Worm (Caenorhabditis elegans) whole organism, L4 larva: ENCODE measurements around the gene T06E4.21.

Experiments used
- F26F4.8 ChIP-seq: fragments of 200-800 bp; sonication (Bioruptor generic); conservative IDR thresholded peaks from 2 replicates; pipeline ENCODE4 v1.3.6; 2022; ENCODE audit warnings: missing genetic modification characterization, missing compliant biosample characterization
- F44E2.7 ChIP-seq: fragments of 200-800 bp; sonication (Bioruptor generic); IDR thresholded peaks from 2 replicates; pipeline ENCODE4 v2.1.2; 2022; ENCODE audit warnings: missing genetic modification characterization, missing compliant biosample characterization
- R02D3.7 ChIP-seq: fragments of 150-350 bp; sonication (generic microtip); optimal IDR thresholded peaks from 3 replicates; lab custom pipeline; 2014; ENCODE audit warnings: missing biosample characterization, missing genetic modification characterization
- Y48G9A.11 ChIP-seq: fragments of 200-800 bp; sonication (Bioruptor generic); IDR thresholded peaks from 2 replicates; pipeline ENCODE4 v1.3.6; 2022; ENCODE audit warnings: missing genetic modification reagents, missing genetic modification characterization, missing compliant biosample characterization
- ceh-44 ChIP-seq: fragments of 200-800 bp; sonication (Bioruptor generic); IDR thresholded peaks from 2 replicates; pipeline ENCODE4 v1.3.6; 2022; ENCODE audit warnings: missing genetic modification reagents, missing genetic modification characterization, missing compliant biosample characterization
- ces-1 ChIP-seq: fragments of 150-350 bp; sonication (generic microtip); optimal IDR thresholded peaks from 4 replicates; lab custom pipeline; 2014; ENCODE audit warnings: missing biosample characterization, missing genetic modification reagents, missing genetic modification characterization
- cey-2 ChIP-seq: sonication (generic microtip); optimal IDR thresholded peaks from 3 replicates; lab custom pipeline; 2017; ENCODE audit warnings: missing genetic modification characterization, mild to moderate bottlenecking, missing compliant biosample characterization, antibody characterized with exemption, borderline replicate concordance; ENCODE audit not compliant: insufficient read depth
- ctbp-1 ChIP-seq: fragments of 200-800 bp; sonication (Bioruptor generic); IDR thresholded peaks from 2 replicates; pipeline ENCODE4 v1.3.6; 2022; ENCODE audit warnings: missing genetic modification reagents, missing genetic modification characterization, missing compliant biosample characterization
- dmd-8 ChIP-seq: fragments of 200-800 bp; sonication (Bioruptor generic); IDR thresholded peaks from 2 replicates; pipeline ENCODE4 v1.3.6; 2022; ENCODE audit warnings: missing genetic modification characterization, missing compliant biosample characterization
- dmd-9 ChIP-seq: fragments of 200-800 bp; sonication (Bioruptor generic); IDR thresholded peaks from 2 replicates; pipeline ENCODE4 v1.3.6; 2022; ENCODE audit warnings: missing genetic modification reagents, missing genetic modification characterization, missing compliant biosample characterization
- egl-27 ChIP-seq: sonication (generic microtip); optimal IDR thresholded peaks from 3 replicates; lab custom pipeline; 2017; ENCODE audit warnings: missing biosample characterization, missing genetic modification reagents, missing genetic modification characterization
- egl-43 ChIP-seq: fragments of 200-800 bp; sonication (Bioruptor generic); IDR thresholded peaks from 2 replicates; pipeline ENCODE4 v1.3.6; 2022; ENCODE audit warnings: missing genetic modification reagents, missing genetic modification characterization, missing compliant biosample characterization
- hif-1 ChIP-seq, 2 experiments: sonication (generic microtip); optimal IDR thresholded peaks; 2 replicates each; lab custom pipeline; 2016 to 2017; ENCODE audit warnings: missing compliant biosample characterization in 2 of 2, missing genetic modification characterization in 2 of 2, missing genetic modification reagents in 2 of 2, missing genotype in 2 of 2, mild to moderate bottlenecking in 1 of 2
- hlh-30 ChIP-seq: sonication (generic microtip); optimal IDR thresholded peaks from 2 replicates; lab custom pipeline; 2017; ENCODE audit warnings: antibody characterized with exemption, mild to moderate bottlenecking, missing genetic modification characterization, missing compliant biosample characterization; ENCODE audit not compliant: insufficient read depth
- lim-7 ChIP-seq: fragments of 200-800 bp; sonication (Bioruptor generic); IDR thresholded peaks from 2 replicates; pipeline ENCODE4 v1.3.6; 2022; ENCODE audit warnings: missing genetic modification characterization, missing compliant biosample characterization
- lin-1 ChIP-seq: fragments of 200-800 bp; sonication (Bioruptor generic); IDR thresholded peaks from 2 replicates; pipeline ENCODE4 v1.3.6; 2022; ENCODE audit warnings: missing genetic modification reagents, missing genetic modification characterization, missing compliant biosample characterization
- lin-15B ChIP-seq: fragments of 150-350 bp; sonication (generic microtip); optimal IDR thresholded peaks from 3 replicates; lab custom pipeline; 2014; ENCODE audit warnings: missing biosample characterization, missing genetic modification characterization
- lin-38 ChIP-seq: fragments of 200-800 bp; sonication (Bioruptor generic); IDR thresholded peaks from 2 replicates; pipeline ENCODE4 v1.3.6; 2022; ENCODE audit warnings: missing genetic modification reagents, missing genetic modification characterization, missing compliant biosample characterization
- lin-39 ChIP-seq: fragments of 150-350 bp; optimal IDR thresholded peaks from 2 replicates; lab custom pipeline; 2014; ENCODE audit warnings: missing biosample characterization, missing genetic modification reagents, missing genetic modification characterization
- lir-3 ChIP-seq: sonication (generic microtip); optimal IDR thresholded peaks from 2 replicates; lab custom pipeline; 2016; ENCODE audit warnings: mild to moderate bottlenecking, missing genetic modification characterization, missing compliant biosample characterization
- lsy-2 ChIP-seq, 2 experiments: fragments of 150-350 bp in 1 of 2; sonication (generic microtip) in 1 of 2; optimal IDR thresholded peaks; 2 replicates each; lab custom pipeline; 2014 to 2017; ENCODE audit warnings: missing biosample characterization in 2 of 2, missing genetic modification characterization in 2 of 2
- madf-5 ChIP-seq, 2 experiments: fragments of 200-800 bp; sonication (Bioruptor generic); IDR thresholded peaks; 2 replicates each; pipeline ENCODE4 v1.3.6; 2022; ENCODE audit warnings: missing compliant biosample characterization in 2 of 2, missing genetic modification characterization in 2 of 2
- mxl-2 ChIP-seq: fragments of 200-800 bp; sonication (Bioruptor generic); conservative IDR thresholded peaks from 2 replicates; pipeline ENCODE4 v1.3.6; 2022; ENCODE audit warnings: missing genetic modification reagents, missing genetic modification characterization, missing compliant biosample characterization
- nhr-10 ChIP-seq: fragments of 150-350 bp; optimal IDR thresholded peaks from 2 replicates; lab custom pipeline; 2014; ENCODE audit warnings: missing biosample characterization, missing genetic modification characterization
- nhr-41 ChIP-seq: fragments of 200-800 bp; sonication (Bioruptor generic); IDR thresholded peaks from 2 replicates; pipeline ENCODE4 v1.3.6; 2022; ENCODE audit warnings: missing genetic modification reagents, missing genetic modification characterization, missing compliant biosample characterization
- nhr-6 ChIP-seq: fragments of 150-350 bp; optimal IDR thresholded peaks from 2 replicates; lab custom pipeline; 2014; ENCODE audit warnings: missing biosample characterization, missing genetic modification characterization
- pha-4 ChIP-seq, 2 experiments: fragments of 150-350 bp in 1 of 2; fragments of 200-800 bp in 1 of 2; sonication (Bioruptor generic) in 1 of 2; IDR thresholded peaks in 1 of 2; optimal IDR thresholded peaks in 1 of 2; 2 replicates each; pipeline versions ENCODE4 v1.3.6 to Lab custom; 2014 to 2022; ENCODE audit warnings: missing genetic modification characterization in 2 of 2, missing genetic modification reagents in 2 of 2, missing biosample characterization in 1 of 2, missing compliant biosample characterization in 1 of 2
- php-3 ChIP-seq: fragments of 200-800 bp; sonication (Bioruptor generic); IDR thresholded peaks from 2 replicates; pipeline ENCODE4 v1.3.6; 2022; ENCODE audit warnings: missing genetic modification reagents, missing genetic modification characterization, missing compliant biosample characterization
- pqm-1 ChIP-seq: sonication (generic microtip); optimal IDR thresholded peaks from 2 replicates; lab custom pipeline; 2017; ENCODE audit warnings: missing biosample characterization, missing genetic modification characterization
- set-16 ChIP-seq: fragments of 200-800 bp; sonication (Bioruptor generic); IDR thresholded peaks from 2 replicates; pipeline ENCODE4 v1.3.6; 2022; ENCODE audit warnings: missing genetic modification reagents, missing genetic modification characterization, missing compliant biosample characterization
- spr-1 ChIP-seq: sonication (generic microtip); optimal IDR thresholded peaks from 2 replicates; lab custom pipeline; 2016; ENCODE audit warnings: mild to moderate bottlenecking, missing genetic modification characterization, missing compliant biosample characterization
- spr-3 ChIP-seq: fragments of 200-800 bp; sonication (Bioruptor generic); optimal IDR thresholded peaks from 2 replicates; lab custom pipeline; 2018; ENCODE audit warnings: mild to moderate bottlenecking, missing genetic modification characterization, missing compliant biosample characterization
- tra-1 ChIP-seq: fragments of 200-800 bp; sonication (Bioruptor generic); IDR thresholded peaks from 2 replicates; pipeline ENCODE4 v1.3.6; 2022; ENCODE audit warnings: missing genetic modification reagents, missing genetic modification characterization, missing compliant biosample characterization
- vab-7 ChIP-seq: fragments of 200-800 bp; sonication (Bioruptor generic); IDR thresholded peaks from 2 replicates; pipeline ENCODE4 v1.3.6; 2022; ENCODE audit warnings: missing genetic modification reagents, missing genetic modification characterization, missing compliant biosample characterization
- zag-1 ChIP-seq: fragments of 150-350 bp; optimal IDR thresholded peaks from 2 replicates; lab custom pipeline; 2014; ENCODE audit warnings: missing biosample characterization, missing genetic modification characterization
- zip-11 ChIP-seq: fragments of 200-800 bp; sonication (Bioruptor generic); IDR thresholded peaks from 2 replicates; pipeline ENCODE4 v1.3.6; 2022; ENCODE audit warnings: missing genetic modification characterization, missing compliant biosample characterization
- zip-2 ChIP-seq: fragments of 150-350 bp; optimal IDR thresholded peaks from 2 replicates; lab custom pipeline; 2014; ENCODE audit warnings: missing biosample characterization, missing genetic modification characterization
- ztf-7 ChIP-seq: fragments of 150-350 bp; optimal IDR thresholded peaks from 2 replicates; lab custom pipeline; 2014; ENCODE audit warnings: missing biosample characterization, missing genetic modification characterization

Gene T06E4.21

DNA sequence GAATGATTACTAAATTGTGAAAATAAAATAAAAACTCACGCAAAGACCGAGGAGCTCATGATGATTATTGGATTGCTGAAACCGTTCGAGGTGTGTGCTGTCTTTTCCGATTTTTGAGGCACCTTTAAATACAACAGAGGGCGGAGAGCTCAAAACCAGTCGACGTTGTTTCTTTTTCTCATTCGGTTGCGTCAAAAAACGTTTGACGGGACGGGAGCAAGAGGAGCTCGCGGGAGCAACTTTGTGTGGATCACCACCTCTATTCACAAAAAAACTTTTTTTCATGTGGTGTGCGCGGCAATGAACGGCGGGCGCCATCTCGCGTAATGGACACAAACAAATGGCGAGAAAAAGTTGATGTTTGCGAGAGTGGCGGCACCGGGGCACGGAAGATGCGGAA lies 22.3 kb upstream of the T06E4.21 start, which contains the start of gene idpc-3:
Gene idpc-3, minus strand, starts transcription at position 101 of the 400 bp plus-strand sequence.
- no peak for TF ChIP-seq pqm-1 (tag; lab: Kevin White, UChicago)
- no peak for TF ChIP-seq cey-2 (tag; lab: Kevin White, UChicago)
- TF ChIP-seq R02D3.7 = no peak
- no peak for TF ChIP-seq nhr-6 (tag; lab: Kevin White, UChicago)
- TF ChIP-seq lsy-2 (tag; optimal IDR thresholded peaks at IDR 0.05; lab: Kevin White, UChicago) = no peak
- no peak for TF ChIP-seq ces-1
- TF ChIP-seq zip-11 = no peak
- TF ChIP-seq egl-43 (GFP tag; lab: Robert Waterston, UW) = no peak
- TF ChIP-seq php-3 = no peak
- TF ChIP-seq zag-1 = no peak
- no peak for TF ChIP-seq egl-27 (tag; lab: Kevin White, UChicago)
- TF ChIP-seq set-16 = no peak
- TF ChIP-seq lim-7 (GFP tag; lab: Robert Waterston, UW) = no peak
- no peak for TF ChIP-seq ceh-44
- no peak for TF ChIP-seq lir-3 (tag; lab: Kevin White, UChicago)
- TF ChIP-seq lin-15B (tag; lab: Kevin White, UChicago) = no peak
- TF ChIP-seq nhr-41 = no peak
- no peak for TF ChIP-seq tra-1 (GFP tag; lab: Robert Waterston, UW)
- no peak for TF ChIP-seq nhr-10

DNA sequence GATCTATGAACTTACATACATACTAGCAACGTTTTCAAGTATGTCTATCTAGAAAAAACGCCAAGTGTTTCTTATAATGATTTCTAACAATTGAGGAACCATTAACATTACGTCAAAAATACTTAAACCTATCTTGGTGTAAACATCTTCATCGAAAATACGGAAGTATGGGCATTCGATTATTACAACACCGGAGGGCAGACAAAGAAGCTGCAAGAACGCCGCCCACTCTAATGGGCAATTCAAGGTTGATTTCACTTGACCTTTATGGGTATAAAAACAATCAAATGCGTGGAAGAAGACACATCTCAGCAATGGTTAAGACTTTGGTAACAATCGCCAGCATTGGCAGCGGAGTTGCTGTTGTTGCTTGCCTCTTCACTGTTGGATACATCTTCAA lies 21.8 kb upstream of the T06E4.21 start, which contains the start of gene col-146:
Gene col-146, plus strand, starts transcription at position 301 of the 400 bp plus-strand sequence.
- TF ChIP-seq vab-7 (GFP tag; lab: Robert Waterston, UW) = no peak
- no peak for TF ChIP-seq hlh-30 (tag; lab: Kevin White, UChicago)
- TF ChIP-seq spr-1 (tag; lab: Kevin White, UChicago) = no peak
- no peak for TF ChIP-seq lin-39 (tag; lab: Kevin White, UChicago)
- TF ChIP-seq pha-4 (GFP tag; IDR thresholded peaks at IDR 0.05; lab: Robert Waterston, UW) = no peak
- TF ChIP-seq pha-4 (tag; optimal IDR thresholded peaks at IDR 0.05; lab: Kevin White, UChicago) = no peak
- no peak for TF ChIP-seq spr-3 (GFP tag; lab: Kevin White, UChicago)
- TF ChIP-seq ztf-7 (tag; lab: Kevin White, UChicago) = no peak
- no peak for TF ChIP-seq dmd-9 (GFP tag; lab: Robert Waterston, UW)
- TF ChIP-seq lin-1 (GFP tag; lab: Robert Waterston, UW) = no peak
- TF ChIP-seq F44E2.7 (GFP tag; lab: Robert Waterston, UW) = no peak
- no peak for TF ChIP-seq hif-1 (tag; optimal IDR thresholded peaks at IDR 0.05; lab: Kevin White, UChicago)
- TF ChIP-seq, all 104 proteins: peak for 0

DNA sequence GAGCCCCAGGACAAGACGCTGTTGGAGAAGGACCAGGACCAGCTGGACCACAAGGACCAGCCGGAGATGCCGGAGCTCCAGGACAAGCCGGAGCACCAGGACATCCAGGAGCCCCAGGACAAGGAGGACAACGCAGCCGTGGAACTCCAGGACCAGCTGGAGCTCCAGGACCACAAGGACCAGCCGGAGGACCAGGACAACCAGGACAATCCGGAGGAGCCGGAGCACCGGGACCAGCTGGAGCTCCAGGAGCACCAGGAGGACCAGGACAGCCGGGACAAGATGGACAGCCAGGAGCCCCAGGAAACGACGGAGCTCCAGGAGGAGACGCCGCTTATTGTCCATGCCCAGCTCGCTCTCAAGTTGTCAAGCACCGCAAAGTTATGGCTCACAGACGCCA lies 20.9 kb upstream of the T06E4.21 start:
- TF ChIP-seq egl-43 (GFP tag; lab: Robert Waterston, UW) (0 out of 2 replicates have a peak, but pooled peaks have one; percentile 46), dmd-8 (no peak), F26F4.8 (GFP tag; lab: Robert Waterston, UW) (no peak), lim-7 (GFP tag; lab: Robert Waterston, UW) (0 out of 2 replicates have a peak, but pooled peaks have one; percentile 28), Y48G9A.11 (0 out of 2 replicates have a peak, but pooled peaks have one; percentile 46), ctbp-1 (GFP tag; lab: Robert Waterston, UW) (0 out of 2 replicates have a peak, but pooled peaks have one; percentile 14), mxl-2 (GFP tag; lab: Robert Waterston, UW) (no peak), set-16 (peak; percentile 98), zip-11 (no peak), hlh-30 (tag; lab: Kevin White, UChicago) (no peak), madf-5 (GFP tag; IDR thresholded peaks at IDR 0.05; lab: Robert Waterston, UW) (peak in 1 of 2 experiments; percentile 29; a peak in 1 of 4 replicates), F44E2.7 (GFP tag; lab: Robert Waterston, UW) (0 out of 2 replicates have a peak, but pooled peaks have one; percentile 47), lin-38 (GFP tag; lab: Robert Waterston, UW) (0 out of 2 replicates have a peak, but pooled peaks have one; percentile 23), zip-2 (tag; lab: Kevin White, UChicago) (no peak)
